Fruit fly (Drosophila melanogaster) S2 (cell line): Measurements from ENCODE around the gene pdgy.

Source experiments
- CG8478 ChIP-seq: fragments of >200 bp; optimal IDR thresholded peaks from 2 replicates; lab custom pipeline; 2018
- CTCF ChIP-seq, 2 experiments: fragments of >200 bp; optimal IDR thresholded peaks; 2 replicates each; lab custom pipeline; 2018

DNA sequence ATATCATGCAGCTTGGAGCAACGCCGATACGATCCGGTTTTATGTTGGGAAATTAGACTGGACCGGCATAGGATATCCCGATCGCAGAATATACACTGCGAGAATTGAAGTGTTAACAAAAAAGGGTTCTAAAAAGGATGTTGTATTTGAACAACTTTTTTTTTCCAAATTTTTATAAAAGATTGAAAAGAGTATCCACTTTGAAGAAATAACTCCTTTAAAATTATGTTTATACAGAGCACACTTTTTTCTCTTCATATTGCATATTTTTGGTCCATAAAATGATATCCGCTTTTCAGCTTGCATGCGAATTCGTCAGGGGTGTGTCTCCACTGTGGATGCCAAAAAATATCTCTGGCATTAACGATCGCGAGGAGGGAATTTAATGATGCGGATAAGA is 61.0 kb downstream of the pdgy start:
- TF ChIP-seq CTCF (optimal IDR thresholded peaks at IDR 0.05; lab: Kevin White, UChicago) (no peak), CG8478 (lab: Kevin White, UChicago) (no peak)
